Worm (Caenorhabditis elegans) whole organism, L2 larva: Measurements from ENCODE around the gene nas-22.
"Not testable (repeated sequence)": the region's sequence is repeated elsewhere in the genome, so short reads cannot be mapped to it uniquely, and the experiment has no call there.

Experiments
- F13H6.1 ChIP-seq: sonication (generic microtip); optimal IDR thresholded peaks from 2 replicates; lab custom pipeline; 2016; ENCODE audit warnings: missing genetic modification characterization, missing compliant biosample characterization
- R02D3.7 ChIP-seq: fragments of 150-350 bp; optimal IDR thresholded peaks from 2 replicates; lab custom pipeline; 2014; ENCODE audit warnings: missing biosample characterization, missing genetic modification characterization
- aly-2 ChIP-seq: fragments of 150-350 bp; optimal IDR thresholded peaks from 2 replicates; lab custom pipeline; 2014; ENCODE audit warnings: missing biosample characterization, missing genetic modification characterization
- ama-1 ChIP-seq: fragments of 150-350 bp; optimal IDR thresholded peaks from 2 replicates; lab custom pipeline; 2018; ENCODE audit warnings: inconsistent platforms
- blmp-1 ChIP-seq: sonication (generic microtip); optimal IDR thresholded peaks from 2 replicates; lab custom pipeline; 2017; ENCODE audit warnings: missing genetic modification characterization, mild to moderate bottlenecking, missing compliant biosample characterization, antibody characterized with exemption, moderate library complexity; ENCODE audit not compliant: insufficient read depth
- ceh-16 ChIP-seq: fragments of 150-350 bp; optimal IDR thresholded peaks from 2 replicates; lab custom pipeline; 2014; ENCODE audit warnings: missing biosample characterization, missing genetic modification characterization
- dmd-4 ChIP-seq: sonication (generic microtip); optimal IDR thresholded peaks from 2 replicates; lab custom pipeline; 2017; ENCODE audit warnings: missing biosample characterization, missing genetic modification characterization
- egl-27 ChIP-seq: sonication (generic microtip); optimal IDR thresholded peaks from 3 replicates; lab custom pipeline; 2017; ENCODE audit warnings: missing biosample characterization, missing genetic modification reagents, missing genetic modification characterization
- fos-1 ChIP-seq: fragments of 150-350 bp; optimal IDR thresholded peaks from 2 replicates; lab custom pipeline; 2014; ENCODE audit warnings: missing biosample characterization, missing genetic modification characterization
- gmeb-1 ChIP-seq: fragments of 150-350 bp; optimal IDR thresholded peaks from 2 replicates; lab custom pipeline; 2014; ENCODE audit warnings: missing biosample characterization, missing genetic modification characterization
- lin-13 ChIP-seq: fragments of 150-350 bp; optimal IDR thresholded peaks from 2 replicates; lab custom pipeline; 2014; ENCODE audit warnings: missing biosample characterization, missing genetic modification reagents, missing genetic modification characterization
- lsy-2 ChIP-seq, 2 experiments: fragments of 150-350 bp in 1 of 2; sonication (generic microtip) in 1 of 2; optimal IDR thresholded peaks; 2 replicates each; lab custom pipeline; 2014 to 2017; ENCODE audit warnings: missing biosample characterization in 2 of 2, missing genetic modification characterization in 2 of 2
- mab-5 ChIP-seq: fragments of 150-350 bp; optimal IDR thresholded peaks from 2 replicates; lab custom pipeline; 2014; ENCODE audit warnings: missing biosample characterization, missing genetic modification characterization
- mdl-1 ChIP-seq, 2 experiments: fragments of 150-350 bp in 1 of 2; sonication (generic microtip) in 1 of 2; optimal IDR thresholded peaks; 2 replicates each; lab custom pipeline; 2017; ENCODE audit warnings: missing biosample characterization in 2 of 2, missing genetic modification characterization in 2 of 2
- nhr-11 ChIP-seq: fragments of 150-350 bp; optimal IDR thresholded peaks from 2 replicates; lab custom pipeline; 2014; ENCODE audit warnings: missing biosample characterization, missing genetic modification characterization
- nhr-12 ChIP-seq: fragments of 150-350 bp; optimal IDR thresholded peaks from 2 replicates; lab custom pipeline; 2014; ENCODE audit warnings: missing biosample characterization, missing genetic modification characterization
- nhr-129 ChIP-seq: fragments of 150-350 bp; optimal IDR thresholded peaks from 2 replicates; lab custom pipeline; 2014; ENCODE audit warnings: missing biosample characterization, missing genetic modification characterization
- nhr-21 ChIP-seq: fragments of 150-350 bp; optimal IDR thresholded peaks from 2 replicates; lab custom pipeline; 2014; ENCODE audit warnings: missing biosample characterization, missing genetic modification characterization
- nhr-23 ChIP-seq: fragments of 150-350 bp; optimal IDR thresholded peaks from 2 replicates; lab custom pipeline; 2014; ENCODE audit warnings: missing biosample characterization, missing genetic modification reagents, missing genetic modification characterization
- nhr-237 ChIP-seq: fragments of 150-350 bp; optimal IDR thresholded peaks from 2 replicates; lab custom pipeline; 2014; ENCODE audit warnings: missing biosample characterization, missing genetic modification characterization
- nhr-25 ChIP-seq: fragments of 150-350 bp; sonication (generic microtip); optimal IDR thresholded peaks from 3 replicates; lab custom pipeline; 2014; ENCODE audit warnings: missing biosample characterization, missing genetic modification characterization
- nhr-6 ChIP-seq: fragments of 150-350 bp; optimal IDR thresholded peaks from 2 replicates; lab custom pipeline; 2014; ENCODE audit warnings: missing biosample characterization, missing genetic modification characterization
- nhr-77 ChIP-seq: fragments of 150-350 bp; optimal IDR thresholded peaks from 2 replicates; lab custom pipeline; 2014; ENCODE audit warnings: missing biosample characterization, missing genetic modification characterization
- peb-1 ChIP-seq: fragments of 150-350 bp; optimal IDR thresholded peaks from 2 replicates; lab custom pipeline; 2014; ENCODE audit warnings: missing biosample characterization, missing genetic modification characterization
- sem-4 ChIP-seq: fragments of 150-350 bp; optimal IDR thresholded peaks from 2 replicates; lab custom pipeline; 2014; ENCODE audit warnings: missing biosample characterization, missing genetic modification reagents, missing genetic modification characterization
- skn-1 ChIP-seq: sonication (generic microtip); optimal IDR thresholded peaks from 2 replicates; lab custom pipeline; 2017; ENCODE audit warnings: missing biosample characterization, missing genetic modification characterization
- sma-3 ChIP-seq: sonication (generic microtip); optimal IDR thresholded peaks from 2 replicates; lab custom pipeline; 2016; ENCODE audit warnings: missing genetic modification reagents, missing genetic modification characterization, missing compliant biosample characterization
- sma-9 ChIP-seq, 2 experiments: fragments of 150-350 bp in 1 of 2; sonication (generic microtip) in 1 of 2; optimal IDR thresholded peaks; 2 replicates each; lab custom pipeline; 2014 to 2016; ENCODE audit warnings: missing genetic modification characterization in 2 of 2, mild to moderate bottlenecking in 1 of 2, missing biosample characterization in 1 of 2, missing compliant biosample characterization in 1 of 2, missing genetic modification reagents in 1 of 2, moderate library complexity in 1 of 2
- snpc-4 ChIP-seq: fragments of 150-350 bp; optimal IDR thresholded peaks from 2 replicates; lab custom pipeline; 2014; ENCODE audit warnings: missing biosample characterization, missing genetic modification characterization
- unc-39 ChIP-seq: fragments of 150-350 bp; optimal IDR thresholded peaks from 2 replicates; lab custom pipeline; 2014; ENCODE audit warnings: missing biosample characterization, missing genetic modification characterization
- unc-62 ChIP-seq: fragments of 150-350 bp; optimal IDR thresholded peaks from 2 replicates; lab custom pipeline; 2014; ENCODE audit warnings: missing biosample characterization, missing genetic modification reagents, missing genetic modification characterization
- ztf-1 ChIP-seq: fragments of 200-800 bp; sonication (Bioruptor generic); conservative IDR thresholded peaks from 2 replicates; pipeline ENCODE4 v1.3.6; 2022; ENCODE audit warnings: missing genetic modification characterization, missing compliant biosample characterization
- ztf-11 ChIP-seq: sonication (generic microtip); optimal IDR thresholded peaks from 2 replicates; lab custom pipeline; 2017; ENCODE audit warnings: missing biosample characterization, missing genetic modification characterization
- ztf-4 ChIP-seq: fragments of 150-350 bp; optimal IDR thresholded peaks from 2 replicates; lab custom pipeline; 2014; ENCODE audit warnings: missing biosample characterization, missing genetic modification characterization

Gene nas-22

ce11 chrV:11479406-11479805 is 4.9 kb downstream of the nas-22 start, which contains the start of gene T11F9.22:
Gene T11F9.22, plus strand, starts transcription at chrV:11479706.
- TF ChIP-seq ztf-11 (tag; lab: Kevin White, UChicago) (no peak), nhr-6 (tag; lab: Kevin White, UChicago) (no peak), blmp-1 (tag; lab: Kevin White, UChicago) (no peak), ztf-1 (GFP tag; lab: Robert Waterston, UW) (no peak), lin-13 (GFP tag; lab: Kevin White, UChicago) (no peak), peb-1 (no peak), fos-1 (tag; lab: Kevin White, UChicago) (no peak), nhr-12 (tag; lab: Kevin White, UChicago) (no peak), snpc-4 (tag; lab: Kevin White, UChicago) (no peak), nhr-77 (tag; lab: Kevin White, UChicago) (no peak), nhr-129 (tag; lab: Kevin White, UChicago) (no peak)

ce11 chrV:11480734-11481133 is 6.2 kb downstream of the nas-22 start, which contains the start of gene T11F9.14:
Gene T11F9.14, minus strand, starts transcription at chrV:11480834.
- not testable (repeated sequence) for TF ChIP-seq lin-13 (GFP tag; lab: Kevin White, UChicago); snpc-4 (tag; lab: Kevin White, UChicago); nhr-21 (tag; lab: Kevin White, UChicago)

ce11 chrV:11483580-11484092 is 9.1 kb downstream of the nas-22 start, which contains the start of gene col-157:
Gene col-157, plus strand, starts transcription at chrV:11484042.
- TF ChIP-seq nhr-237 (tag; lab: Kevin White, UChicago); ama-1; nhr-21 (tag; lab: Kevin White, UChicago): not testable (repeated sequence)

- no peak for TF ChIP-seq sma-3
- TF ChIP-seq sem-4 (tag; lab: Kevin White, UChicago): no peak
- no peak for TF ChIP-seq unc-39 (tag; lab: Kevin White, UChicago)
- TF ChIP-seq ceh-16: no peak
- no peak for TF ChIP-seq nhr-129 (tag; lab: Kevin White, UChicago)
Observed at ce11 chrV:11484404-11484803, 9.9 kb downstream of the nas-22 start.

ce11 chrV:11485558-11485957 is 11.1 kb downstream of the nas-22 start, which contains the start of gene srh-1:
Gene srh-1, plus strand, starts transcription at chrV:11485858.
- TF ChIP-seq sma-9 (GFP tag; optimal IDR thresholded peaks at IDR 0.05; lab: Kevin White, UChicago) (no peak), sma-9 (tag; optimal IDR thresholded peaks at IDR 0.05; lab: Kevin White, UChicago) (no peak), nhr-11 (tag; lab: Kevin White, UChicago) (no peak), mdl-1 (tag; optimal IDR thresholded peaks at IDR 0.05; lab: Kevin White, UChicago) (no peak), lsy-2 (tag; optimal IDR thresholded peaks at IDR 0.05; lab: Kevin White, UChicago) (no peak), F13H6.1 (tag; lab: Kevin White, UChicago) (no peak), dmd-4 (tag; lab: Kevin White, UChicago) (no peak), mab-5 (tag; lab: Kevin White, UChicago) (no peak), nhr-23 (no peak), nhr-12 (tag; lab: Kevin White, UChicago) (no peak), unc-39 (tag; lab: Kevin White, UChicago) (no peak), gmeb-1 (tag; lab: Kevin White, UChicago) (no peak), nhr-25 (no peak), skn-1 (tag; lab: Kevin White, UChicago) (no peak), aly-2 (no peak), ztf-4 (tag; lab: Kevin White, UChicago) (no peak), blmp-1 (tag; lab: Kevin White, UChicago) (no peak), unc-62 (GFP tag; lab: Kevin White, UChicago) (no peak), R02D3.7 (tag; lab: Kevin White, UChicago) (no peak), egl-27 (tag; lab: Kevin White, UChicago) (no peak)
